Worm (Caenorhabditis elegans) whole organism, late embryonic: ENCODE data around the gene D1053.4.

ENCODE experiments used
- F13H6.1 ChIP-seq: sonication (generic microtip); optimal IDR thresholded peaks from 2 replicates; lab custom pipeline; 2016; ENCODE audit warnings: missing genetic modification characterization, missing compliant biosample characterization
- K02D7.2 ChIP-seq: sonication (generic microtip); optimal IDR thresholded peaks from 2 replicates; lab custom pipeline; 2017; ENCODE audit warnings: mild to moderate bottlenecking, missing genetic modification characterization, missing compliant biosample characterization
- T23F11.4 ChIP-seq: fragments of 200-800 bp; sonication (Bioruptor generic); optimal IDR thresholded peaks from 2 replicates; lab custom pipeline; 2018; ENCODE audit warnings: mild to moderate bottlenecking, missing genetic modification characterization, missing compliant biosample characterization
- Y22D7AL.16 ChIP-seq: sonication (generic microtip); optimal IDR thresholded peaks from 2 replicates; lab custom pipeline; 2016; ENCODE audit warnings: missing genetic modification characterization, missing compliant biosample characterization
- ahr-1 ChIP-seq: sonication (generic microtip); optimal IDR thresholded peaks from 2 replicates; lab custom pipeline; 2016; ENCODE audit warnings: missing genetic modification characterization, missing compliant biosample characterization
- ceh-14 ChIP-seq: sonication (generic microtip); optimal IDR thresholded peaks from 2 replicates; lab custom pipeline; 2016; ENCODE audit warnings: missing genotype, missing genetic modification characterization, missing compliant biosample characterization
- ceh-18 ChIP-seq: sonication (generic microtip); optimal IDR thresholded peaks from 2 replicates; lab custom pipeline; 2016; ENCODE audit warnings: missing genetic modification characterization, missing compliant biosample characterization
- ceh-19 ChIP-seq: fragments of 200-800 bp; sonication (Bioruptor generic); optimal IDR thresholded peaks from 2 replicates; lab custom pipeline; 2018; ENCODE audit warnings: mild to moderate bottlenecking, missing genetic modification characterization, missing compliant biosample characterization
- ceh-31 ChIP-seq: sonication (generic microtip); optimal IDR thresholded peaks from 2 replicates; lab custom pipeline; 2016; ENCODE audit warnings: missing genetic modification characterization, missing compliant biosample characterization
- ceh-34 ChIP-seq: sonication (generic microtip); optimal IDR thresholded peaks from 2 replicates; lab custom pipeline; 2016; ENCODE audit warnings: mild to moderate bottlenecking, missing genetic modification characterization, missing compliant biosample characterization
- ceh-45 ChIP-seq: fragments of 200-800 bp; sonication (Bioruptor generic); IDR thresholded peaks from 2 replicates; pipeline ENCODE4 v1.3.6; 2022; ENCODE audit warnings: missing genetic modification reagents, missing genetic modification characterization, missing compliant biosample characterization
- ceh-48 ChIP-seq: sonication (generic microtip); optimal IDR thresholded peaks from 2 replicates; lab custom pipeline; 2016; ENCODE audit warnings: missing genetic modification characterization, inconsistent platforms, missing compliant biosample characterization
- ceh-6 ChIP-seq: fragments of 200-800 bp; sonication (Bioruptor generic); optimal IDR thresholded peaks from 2 replicates; lab custom pipeline; 2018; ENCODE audit warnings: mild to moderate bottlenecking, missing genetic modification characterization, missing compliant biosample characterization
- ceh-9 ChIP-seq: sonication (generic microtip); optimal IDR thresholded peaks from 2 replicates; lab custom pipeline; 2016; ENCODE audit warnings: mild to moderate bottlenecking, missing genetic modification characterization, inconsistent platforms, missing compliant biosample characterization
- che-1 ChIP-seq: sonication (generic microtip); optimal IDR thresholded peaks from 2 replicates; lab custom pipeline; 2016; ENCODE audit warnings: mild to moderate bottlenecking, missing genetic modification characterization, missing compliant biosample characterization
- dmd-4 ChIP-seq: sonication (generic microtip); optimal IDR thresholded peaks from 2 replicates; lab custom pipeline; 2016; ENCODE audit warnings: borderline replicate concordance, missing genetic modification characterization, missing compliant biosample characterization
- elt-2 ChIP-seq: sonication (generic microtip); optimal IDR thresholded peaks from 2 replicates; lab custom pipeline; 2016; ENCODE audit warnings: missing genetic modification reagents, missing genetic modification characterization, missing compliant biosample characterization
- eyg-1 ChIP-seq: sonication (generic microtip); optimal IDR thresholded peaks from 2 replicates; lab custom pipeline; 2016; ENCODE audit warnings: missing genotype, missing genetic modification characterization, missing compliant biosample characterization
- fax-1 ChIP-seq: sonication (generic microtip); optimal IDR thresholded peaks from 2 replicates; lab custom pipeline; 2016; ENCODE audit warnings: missing genotype, missing genetic modification characterization, missing compliant biosample characterization
- fkh-10 ChIP-seq: fragments of 150-350 bp; optimal IDR thresholded peaks from 2 replicates; lab custom pipeline; 2014; ENCODE audit warnings: missing biosample characterization, missing genetic modification reagents, missing genetic modification characterization
- fkh-6 ChIP-seq: sonication (generic microtip); optimal IDR thresholded peaks from 2 replicates; lab custom pipeline; 2016; ENCODE audit warnings: missing genetic modification characterization, missing compliant biosample characterization
- gmeb-2 ChIP-seq: sonication (generic microtip); optimal IDR thresholded peaks from 2 replicates; lab custom pipeline; 2016; ENCODE audit warnings: missing genetic modification characterization, inconsistent platforms, missing compliant biosample characterization
- hlh-13 ChIP-seq: fragments of 200-800 bp; sonication (Bioruptor generic); optimal IDR thresholded peaks from 2 replicates; lab custom pipeline; 2018; ENCODE audit warnings: mild to moderate bottlenecking, missing genetic modification characterization, missing compliant biosample characterization
- hlh-30 ChIP-seq: sonication (generic microtip); optimal IDR thresholded peaks from 2 replicates; lab custom pipeline; 2017; ENCODE audit warnings: antibody characterized with exemption, missing genetic modification characterization, missing compliant biosample characterization; ENCODE audit not compliant: insufficient read depth
- hlh-6 ChIP-seq: sonication (generic microtip); optimal IDR thresholded peaks from 2 replicates; lab custom pipeline; 2016; ENCODE audit warnings: missing genotype, missing genetic modification characterization, missing compliant biosample characterization
- hlh-8 ChIP-seq: sonication (generic microtip); optimal IDR thresholded peaks from 2 replicates; lab custom pipeline; 2016; ENCODE audit warnings: missing genotype, missing genetic modification characterization, missing compliant biosample characterization
- lin-11 ChIP-seq: fragments of 200-800 bp; sonication (Bioruptor generic); optimal IDR thresholded peaks from 2 replicates; lab custom pipeline; 2018; ENCODE audit warnings: mild to moderate bottlenecking, missing genetic modification characterization, missing compliant biosample characterization
- madf-2 ChIP-seq: sonication (generic microtip); optimal IDR thresholded peaks from 2 replicates; lab custom pipeline; 2017; ENCODE audit warnings: missing genetic modification characterization, missing compliant biosample characterization
- mec-3 ChIP-seq: sonication (generic microtip); optimal IDR thresholded peaks from 2 replicates; lab custom pipeline; 2016; ENCODE audit warnings: borderline replicate concordance, missing genetic modification characterization, missing compliant biosample characterization
- nhr-11 ChIP-seq: fragments of 150-350 bp; optimal IDR thresholded peaks from 2 replicates; lab custom pipeline; 2014; ENCODE audit warnings: missing biosample characterization, missing genetic modification characterization
- npax-4 ChIP-seq: sonication (generic microtip); optimal IDR thresholded peaks from 2 replicates; lab custom pipeline; 2016; ENCODE audit warnings: missing genetic modification characterization, missing compliant biosample characterization
- odd-2 ChIP-seq: sonication (generic microtip); optimal IDR thresholded peaks from 2 replicates; lab custom pipeline; 2017; ENCODE audit warnings: antibody characterized with exemption, mild to moderate bottlenecking, missing genetic modification characterization, missing compliant biosample characterization
- pag-3 ChIP-seq: sonication (generic microtip); optimal IDR thresholded peaks from 2 replicates; lab custom pipeline; 2016; ENCODE audit warnings: missing compliant biosample characterization, missing genetic modification characterization, borderline replicate concordance
- pat-9 ChIP-seq: fragments of 200-800 bp; sonication (Bioruptor generic); optimal IDR thresholded peaks from 2 replicates; lab custom pipeline; 2018; ENCODE audit warnings: mild to moderate bottlenecking, missing genetic modification characterization, moderate library complexity, missing compliant biosample characterization
- pax-1 ChIP-seq: fragments of 150-350 bp; optimal IDR thresholded peaks from 2 replicates; lab custom pipeline; 2014; ENCODE audit warnings: missing biosample characterization, missing genetic modification characterization
- pha-2 ChIP-seq: sonication (generic microtip); optimal IDR thresholded peaks from 2 replicates; lab custom pipeline; 2017; ENCODE audit warnings: mild to moderate bottlenecking, missing genetic modification characterization, missing compliant biosample characterization
- pha-4 ChIP-seq: fragments of 150-350 bp; optimal IDR thresholded peaks from 2 replicates; lab custom pipeline; 2018; ENCODE audit warnings: missing biosample characterization, missing genetic modification reagents, missing genetic modification characterization
- pros-1 ChIP-seq: fragments of 150-350 bp; optimal IDR thresholded peaks from 2 replicates; lab custom pipeline; 2014; ENCODE audit warnings: missing biosample characterization, missing genetic modification reagents, missing genetic modification characterization
- ref-2 ChIP-seq: sonication (generic microtip); optimal IDR thresholded peaks from 2 replicates; lab custom pipeline; 2016; ENCODE audit warnings: missing genetic modification characterization, missing compliant biosample characterization
- rnt-1 ChIP-seq: sonication (generic microtip); optimal IDR thresholded peaks from 2 replicates; lab custom pipeline; 2016; ENCODE audit warnings: missing genetic modification characterization, missing compliant biosample characterization
- sdc-2 ChIP-seq: sonication (generic microtip); optimal IDR thresholded peaks from 2 replicates; lab custom pipeline; 2016; ENCODE audit warnings: missing genotype, missing genetic modification characterization, missing compliant biosample characterization
- sox-2 ChIP-seq: fragments of 200-800 bp; sonication (Bioruptor generic); IDR thresholded peaks from 2 replicates; pipeline ENCODE4 v1.3.6; 2022; ENCODE audit warnings: missing genetic modification reagents, missing genetic modification characterization, missing compliant biosample characterization
- sox-4 ChIP-seq: sonication (generic microtip); optimal IDR thresholded peaks from 2 replicates; lab custom pipeline; 2017; ENCODE audit warnings: mild to moderate bottlenecking, missing genetic modification characterization, inconsistent platforms, missing compliant biosample characterization
- syd-9 ChIP-seq: sonication (generic microtip); optimal IDR thresholded peaks from 2 replicates; lab custom pipeline; 2016; ENCODE audit warnings: mild to moderate bottlenecking, missing genetic modification characterization, moderate library complexity, missing compliant biosample characterization
- tbx-7 ChIP-seq: sonication (generic microtip); optimal IDR thresholded peaks from 2 replicates; lab custom pipeline; 2016; ENCODE audit warnings: missing genotype, missing genetic modification characterization, missing compliant biosample characterization
- ttx-3 ChIP-seq: sonication (generic microtip); optimal IDR thresholded peaks from 2 replicates; lab custom pipeline; 2016; ENCODE audit warnings: missing genetic modification reagents, missing genetic modification characterization, missing compliant biosample characterization
- unc-3 ChIP-seq, 2 experiments: fragments of 200-800 bp in 1 of 2; sonication (Bioruptor generic) in 1 of 2; sonication (generic microtip) in 1 of 2; conservative IDR thresholded peaks in 1 of 2; optimal IDR thresholded peaks in 1 of 2; 2 replicates each; pipeline versions ENCODE4 v1.3.6 to Lab custom; 2016 to 2022; ENCODE audit warnings: missing compliant biosample characterization in 2 of 2, missing genetic modification characterization in 2 of 2, missing genetic modification reagents in 1 of 2
- unc-42 ChIP-seq: sonication (generic microtip); optimal IDR thresholded peaks from 2 replicates; lab custom pipeline; 2016; ENCODE audit warnings: missing genotype, missing genetic modification characterization, missing compliant biosample characterization
- unc-55 ChIP-seq: sonication (generic microtip); optimal IDR thresholded peaks from 2 replicates; lab custom pipeline; 2017; ENCODE audit warnings: missing biosample characterization, missing genetic modification reagents, missing genetic modification characterization
- unc-86 ChIP-seq: sonication (generic microtip); optimal IDR thresholded peaks from 2 replicates; lab custom pipeline; 2016; ENCODE audit warnings: missing genetic modification characterization, missing compliant biosample characterization
- zip-5 ChIP-seq: sonication (generic microtip); optimal IDR thresholded peaks from 2 replicates; lab custom pipeline; 2016; ENCODE audit warnings: missing genetic modification characterization, missing compliant biosample characterization
- ztf-16 ChIP-seq: sonication (generic microtip); optimal IDR thresholded peaks from 2 replicates; lab custom pipeline; 2017; ENCODE audit warnings: missing genetic modification characterization, missing compliant biosample characterization

The D1053.4 gene

DNA sequence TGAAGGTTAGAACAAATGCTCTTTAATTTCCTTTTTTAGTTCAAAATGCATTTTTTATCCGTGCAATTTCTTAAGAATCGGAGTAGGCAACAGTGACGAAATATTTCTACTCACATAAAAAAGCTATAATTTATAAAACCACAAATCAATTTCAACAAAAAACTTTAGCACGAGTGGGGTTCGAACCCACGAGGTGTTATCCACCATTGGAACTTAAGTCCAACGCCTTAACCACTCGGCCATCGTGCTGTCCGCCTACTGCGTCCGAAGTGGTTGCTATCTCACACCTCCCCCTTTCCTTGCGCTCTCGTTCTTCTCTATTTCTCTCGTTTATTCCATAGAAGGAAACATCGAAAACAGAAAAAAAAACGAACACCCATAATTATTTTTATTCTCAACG, 34.1 kb upstream of the D1053.4 start:
- TF ChIP-seq ceh-48 (tag; lab: Kevin White, UChicago) = peak; percentile 63
- peak; percentile 75 for TF ChIP-seq ceh-19 (GFP tag; lab: Kevin White, UChicago)
- TF ChIP-seq hlh-6 (tag; lab: Kevin White, UChicago) = peak; percentile 87
- TF ChIP-seq Y22D7AL.16 (tag; lab: Kevin White, UChicago) = peak; percentile 65
- TF ChIP-seq zip-5 = peak; percentile 60
- peak; percentile 53 for TF ChIP-seq unc-42 (tag; lab: Kevin White, UChicago)
- no peak for TF ChIP-seq pha-4 (tag; lab: Kevin White, UChicago)
- no peak for TF ChIP-seq fkh-10 (GFP tag; lab: Kevin White, UChicago)
- no peak for TF ChIP-seq unc-55 (GFP tag; lab: Kevin White, UChicago)
- TF ChIP-seq unc-3 (GFP tag; conservative IDR thresholded peaks at IDR 0.05; lab: Robert Waterston, UW) = peak; percentile 82
- peak; percentile 70 for TF ChIP-seq unc-3 (tag; optimal IDR thresholded peaks at IDR 0.05; lab: Kevin White, UChicago)
- TF ChIP-seq pat-9 = peak; percentile 66
- TF ChIP-seq sdc-2 (tag; lab: Kevin White, UChicago) = peak; percentile 84
- no peak for TF ChIP-seq pax-1
- TF ChIP-seq che-1 (tag; lab: Kevin White, UChicago) = peak; percentile 82
- peak; percentile 80 for TF ChIP-seq K02D7.2 (tag; lab: Kevin White, UChicago)
- TF ChIP-seq nhr-11 (tag; lab: Kevin White, UChicago) = no peak
- TF ChIP-seq ceh-31 (tag; lab: Kevin White, UChicago) = peak; percentile 72
- peak; percentile 23 for TF ChIP-seq tbx-7
- TF ChIP-seq ttx-3 (tag; lab: Kevin White, UChicago) = peak; percentile 99
- peak; percentile 51 for TF ChIP-seq ceh-18 (tag; lab: Kevin White, UChicago)
- TF ChIP-seq dmd-4 (tag; lab: Kevin White, UChicago) = peak; percentile 75
- TF ChIP-seq ceh-45 (GFP tag; lab: Robert Waterston, UW) = no peak
- TF ChIP-seq ztf-16 (tag; lab: Kevin White, UChicago) = peak; percentile 75
- peak; percentile 73 for TF ChIP-seq madf-2 (tag; lab: Kevin White, UChicago)
- TF ChIP-seq rnt-1 (tag; lab: Kevin White, UChicago) = peak; percentile 67
- TF ChIP-seq ceh-9 = peak; percentile 31
- TF ChIP-seq fkh-6 (tag; lab: Kevin White, UChicago) = peak; percentile 78
- TF ChIP-seq pha-2 (tag; lab: Kevin White, UChicago) = peak; percentile 75
- TF ChIP-seq eyg-1 (tag; lab: Kevin White, UChicago) = peak; percentile 57
- peak; percentile 49 for TF ChIP-seq ahr-1 (tag; lab: Kevin White, UChicago)
- TF ChIP-seq odd-2 (tag; lab: Kevin White, UChicago) = peak; percentile 36
- TF ChIP-seq hlh-13 (GFP tag; lab: Kevin White, UChicago) = peak; percentile 63
- TF ChIP-seq mec-3 (tag; lab: Kevin White, UChicago) = no peak
- peak; percentile 14 for TF ChIP-seq hlh-8 (tag; lab: Kevin White, UChicago)
- TF ChIP-seq lin-11 = peak; percentile 71
- TF ChIP-seq ref-2 (tag; lab: Kevin White, UChicago) = peak; percentile 67
- TF ChIP-seq sox-4 (tag; lab: Kevin White, UChicago) = peak; percentile 74
- peak; percentile 54 for TF ChIP-seq ceh-14
- TF ChIP-seq sox-2 (GFP tag; lab: Robert Waterston, UW) = peak; percentile 54; the same call in 1 of the 2 replicates
- no peak for TF ChIP-seq pag-3 (tag; lab: Kevin White, UChicago)
- TF ChIP-seq unc-86 = peak; percentile 80
- TF ChIP-seq pros-1 (tag; lab: Kevin White, UChicago) = no peak
- peak; percentile 70 for TF ChIP-seq T23F11.4 (GFP tag; lab: Kevin White, UChicago)
- peak; percentile 78 for TF ChIP-seq elt-2
- peak; percentile 71 for TF ChIP-seq hlh-30 (tag; lab: Kevin White, UChicago)
- peak; percentile 79 for TF ChIP-seq syd-9 (tag; lab: Kevin White, UChicago)
- peak; percentile 37 for TF ChIP-seq npax-4
- TF ChIP-seq F13H6.1 (tag; lab: Kevin White, UChicago) = peak; percentile 62
- TF ChIP-seq ceh-34 (tag; lab: Kevin White, UChicago) = peak; percentile 80
- peak; percentile 81 for TF ChIP-seq ceh-6 (GFP tag; lab: Kevin White, UChicago)
- peak; percentile 70 for TF ChIP-seq gmeb-2 (tag; lab: Kevin White, UChicago)
- peak; percentile 69 for TF ChIP-seq fax-1 (tag; lab: Kevin White, UChicago)
